Worm (Caenorhabditis elegans) whole organism, L2 larva: Measurements from ENCODE around the gene lys-6.
A peak's percentile ranks its signal among the peaks of the same experiment; 100 is the strongest.

Experiments
- C34F6.9 ChIP-seq: fragments of 150-350 bp; optimal IDR thresholded peaks from 2 replicates; lab custom pipeline; 2014; ENCODE audit warnings: missing biosample characterization, missing genetic modification characterization
- F13H6.1 ChIP-seq: sonication (generic microtip); optimal IDR thresholded peaks from 2 replicates; lab custom pipeline; 2016; ENCODE audit warnings: missing genetic modification characterization, missing compliant biosample characterization
- R02D3.7 ChIP-seq: fragments of 150-350 bp; optimal IDR thresholded peaks from 2 replicates; lab custom pipeline; 2014; ENCODE audit warnings: missing biosample characterization, missing genetic modification characterization
- Y55F3AM.14 ChIP-seq: fragments of 200-800 bp; sonication (Bioruptor generic); optimal IDR thresholded peaks from 2 replicates; lab custom pipeline; 2018; ENCODE audit warnings: mild to moderate bottlenecking, missing genetic modification characterization, missing compliant biosample characterization
- ZK546.5 ChIP-seq: sonication (generic microtip); optimal IDR thresholded peaks from 2 replicates; lab custom pipeline; 2017; ENCODE audit warnings: missing biosample characterization, missing genetic modification characterization
- alr-1 ChIP-seq: fragments of 150-350 bp; optimal IDR thresholded peaks from 2 replicates; lab custom pipeline; 2014; ENCODE audit warnings: missing biosample characterization, missing genetic modification characterization
- aly-2 ChIP-seq: fragments of 150-350 bp; optimal IDR thresholded peaks from 2 replicates; lab custom pipeline; 2014; ENCODE audit warnings: missing biosample characterization, missing genetic modification characterization
- ama-1 ChIP-seq: fragments of 150-350 bp; optimal IDR thresholded peaks from 2 replicates; lab custom pipeline; 2018; ENCODE audit warnings: inconsistent platforms
- ceh-82 ChIP-seq: fragments of 150-350 bp; optimal IDR thresholded peaks from 2 replicates; lab custom pipeline; 2014; ENCODE audit warnings: missing biosample characterization, missing genetic modification characterization
- crh-2 ChIP-seq: sonication (generic microtip); optimal IDR thresholded peaks from 2 replicates; lab custom pipeline; 2017; ENCODE audit warnings: missing biosample characterization, missing genetic modification characterization
- dmd-4 ChIP-seq: sonication (generic microtip); optimal IDR thresholded peaks from 2 replicates; lab custom pipeline; 2017; ENCODE audit warnings: missing biosample characterization, missing genetic modification characterization
- egl-27 ChIP-seq: sonication (generic microtip); optimal IDR thresholded peaks from 3 replicates; lab custom pipeline; 2017; ENCODE audit warnings: missing biosample characterization, missing genetic modification reagents, missing genetic modification characterization
- elt-1 ChIP-seq: fragments of 150-350 bp; optimal IDR thresholded peaks from 2 replicates; lab custom pipeline; 2014; ENCODE audit warnings: missing biosample characterization, missing genetic modification characterization
- fos-1 ChIP-seq: fragments of 150-350 bp; optimal IDR thresholded peaks from 2 replicates; lab custom pipeline; 2014; ENCODE audit warnings: missing biosample characterization, missing genetic modification characterization
- gmeb-1 ChIP-seq: fragments of 150-350 bp; optimal IDR thresholded peaks from 2 replicates; lab custom pipeline; 2014; ENCODE audit warnings: missing biosample characterization, missing genetic modification characterization
- lin-11 ChIP-seq: fragments of 150-350 bp; sonication (generic microtip); optimal IDR thresholded peaks from 2 replicates; lab custom pipeline; 2014; ENCODE audit warnings: missing biosample characterization, missing genetic modification characterization, inconsistent platforms, mixed read lengths
- lin-13 ChIP-seq: fragments of 150-350 bp; optimal IDR thresholded peaks from 2 replicates; lab custom pipeline; 2014; ENCODE audit warnings: missing biosample characterization, missing genetic modification reagents, missing genetic modification characterization
- lin-39 ChIP-seq: fragments of 150-350 bp; optimal IDR thresholded peaks from 2 replicates; lab custom pipeline; 2014; ENCODE audit warnings: missing biosample characterization, missing genetic modification reagents, missing genetic modification characterization
- lsy-2 ChIP-seq, 2 experiments: fragments of 150-350 bp in 1 of 2; sonication (generic microtip) in 1 of 2; optimal IDR thresholded peaks; 2 replicates each; lab custom pipeline; 2014 to 2017; ENCODE audit warnings: missing biosample characterization in 2 of 2, missing genetic modification characterization in 2 of 2
- mab-5 ChIP-seq: fragments of 150-350 bp; optimal IDR thresholded peaks from 2 replicates; lab custom pipeline; 2014; ENCODE audit warnings: missing biosample characterization, missing genetic modification characterization
- mbf-1 ChIP-seq: sonication (generic microtip); optimal IDR thresholded peaks from 2 replicates; lab custom pipeline; 2017; ENCODE audit warnings: missing biosample characterization, missing genetic modification characterization
- mdl-1 ChIP-seq, 2 experiments: fragments of 150-350 bp in 1 of 2; sonication (generic microtip) in 1 of 2; optimal IDR thresholded peaks; 2 replicates each; lab custom pipeline; 2017; ENCODE audit warnings: missing biosample characterization in 2 of 2, missing genetic modification characterization in 2 of 2
- nhr-11 ChIP-seq: fragments of 150-350 bp; optimal IDR thresholded peaks from 2 replicates; lab custom pipeline; 2014; ENCODE audit warnings: missing biosample characterization, missing genetic modification characterization
- nhr-129 ChIP-seq: fragments of 150-350 bp; optimal IDR thresholded peaks from 2 replicates; lab custom pipeline; 2014; ENCODE audit warnings: missing biosample characterization, missing genetic modification characterization
- nhr-23 ChIP-seq: fragments of 150-350 bp; optimal IDR thresholded peaks from 2 replicates; lab custom pipeline; 2014; ENCODE audit warnings: missing biosample characterization, missing genetic modification reagents, missing genetic modification characterization
- nhr-237 ChIP-seq: fragments of 150-350 bp; optimal IDR thresholded peaks from 2 replicates; lab custom pipeline; 2014; ENCODE audit warnings: missing biosample characterization, missing genetic modification characterization
- nhr-25 ChIP-seq: fragments of 150-350 bp; sonication (generic microtip); optimal IDR thresholded peaks from 3 replicates; lab custom pipeline; 2014; ENCODE audit warnings: missing biosample characterization, missing genetic modification characterization
- nhr-77 ChIP-seq: fragments of 150-350 bp; optimal IDR thresholded peaks from 2 replicates; lab custom pipeline; 2014; ENCODE audit warnings: missing biosample characterization, missing genetic modification characterization
- peb-1 ChIP-seq: fragments of 150-350 bp; optimal IDR thresholded peaks from 2 replicates; lab custom pipeline; 2014; ENCODE audit warnings: missing biosample characterization, missing genetic modification characterization
- skn-1 ChIP-seq: sonication (generic microtip); optimal IDR thresholded peaks from 2 replicates; lab custom pipeline; 2017; ENCODE audit warnings: missing biosample characterization, missing genetic modification characterization
- sma-3 ChIP-seq: sonication (generic microtip); optimal IDR thresholded peaks from 2 replicates; lab custom pipeline; 2016; ENCODE audit warnings: missing genetic modification reagents, missing genetic modification characterization, missing compliant biosample characterization
- sma-9 ChIP-seq, 2 experiments: fragments of 150-350 bp in 1 of 2; sonication (generic microtip) in 1 of 2; optimal IDR thresholded peaks; 2 replicates each; lab custom pipeline; 2014 to 2016; ENCODE audit warnings: missing genetic modification characterization in 2 of 2, mild to moderate bottlenecking in 1 of 2, missing biosample characterization in 1 of 2, missing compliant biosample characterization in 1 of 2, missing genetic modification reagents in 1 of 2, moderate library complexity in 1 of 2
- snpc-4 ChIP-seq: fragments of 150-350 bp; optimal IDR thresholded peaks from 2 replicates; lab custom pipeline; 2014; ENCODE audit warnings: missing biosample characterization, missing genetic modification characterization
- unc-55 ChIP-seq: fragments of 150-350 bp; sonication (generic microtip); optimal IDR thresholded peaks from 3 replicates; lab custom pipeline; 2014; ENCODE audit warnings: missing biosample characterization, missing genetic modification reagents, missing genetic modification characterization
- unc-62 ChIP-seq: fragments of 150-350 bp; optimal IDR thresholded peaks from 2 replicates; lab custom pipeline; 2014; ENCODE audit warnings: missing biosample characterization, missing genetic modification reagents, missing genetic modification characterization
- zag-1 ChIP-seq: fragments of 150-350 bp; optimal IDR thresholded peaks from 2 replicates; lab custom pipeline; 2014; ENCODE audit warnings: missing biosample characterization, missing genetic modification characterization
- ztf-4 ChIP-seq: fragments of 150-350 bp; optimal IDR thresholded peaks from 2 replicates; lab custom pipeline; 2014; ENCODE audit warnings: missing biosample characterization, missing genetic modification characterization

The lys-6 gene

ce11 chrIV:11636409-11636723, 8.6 kb upstream of the lys-6 start, which contains the start of gene F58B3.6 (continued):
- TF ChIP-seq R02D3.7 (no peak), ztf-4 (tag; lab: Kevin White, UChicago) (no peak), crh-2 (tag; lab: Kevin White, UChicago) (peak; percentile 19), ZK546.5 (no peak), Y55F3AM.14 (GFP tag; lab: Kevin White, UChicago) (no peak), unc-55 (GFP tag; lab: Kevin White, UChicago) (no peak), mbf-1 (tag; lab: Kevin White, UChicago) (no peak), zag-1 (no peak), lin-11 (tag; lab: Kevin White, UChicago) (no peak), snpc-4 (tag; lab: Kevin White, UChicago) (no peak), lin-13 (GFP tag; lab: Kevin White, UChicago) (no peak), mab-5 (tag; lab: Kevin White, UChicago) (no peak), nhr-77 (tag; lab: Kevin White, UChicago) (no peak), nhr-11 (tag; lab: Kevin White, UChicago) (no peak), unc-62 (GFP tag; lab: Kevin White, UChicago) (no peak), nhr-129 (peak; percentile 40), dmd-4 (no peak), alr-1 (tag; lab: Kevin White, UChicago) (no peak), nhr-23 (tag; lab: Kevin White, UChicago) (no peak), ama-1 (lab: Kevin White, UChicago) (no peak), elt-1 (no peak)

- TF ChIP-seq snpc-4 (tag; lab: Kevin White, UChicago) (no peak), ceh-82 (tag; lab: Kevin White, UChicago) (no peak), unc-62 (GFP tag; lab: Kevin White, UChicago) (no peak), nhr-129 (peak; percentile 80), lin-13 (GFP tag; lab: Kevin White, UChicago) (peak; percentile 53), C34F6.9 (tag; lab: Kevin White, UChicago) (peak; percentile 93), F13H6.1 (tag; lab: Kevin White, UChicago) (peak; percentile 56), lsy-2 (tag; optimal IDR thresholded peaks at IDR 0.05; lab: Kevin White, UChicago) (peak; percentile 51 to 86), ztf-4 (tag; lab: Kevin White, UChicago) (no peak), gmeb-1 (tag; lab: Kevin White, UChicago) (peak; percentile 48), crh-2 (tag; lab: Kevin White, UChicago) (peak; percentile 71), nhr-25 (tag; lab: Kevin White, UChicago) (peak; percentile 49), sma-3 (GFP tag; lab: Kevin White, UChicago) (peak; percentile 84), egl-27 (tag; lab: Kevin White, UChicago) (no peak), peb-1 (no peak), lin-39 (tag; lab: Kevin White, UChicago) (no peak), zag-1 (peak; percentile 10), fos-1 (tag; lab: Kevin White, UChicago) (peak; percentile 17), elt-1 (no peak), sma-9 (GFP tag; optimal IDR thresholded peaks at IDR 0.05; lab: Kevin White, UChicago) (peak; percentile 61), sma-9 (tag; optimal IDR thresholded peaks at IDR 0.05; lab: Kevin White, UChicago) (no peak), nhr-77 (tag; lab: Kevin White, UChicago) (no peak), skn-1 (tag; lab: Kevin White, UChicago) (peak; percentile 50), unc-55 (GFP tag; lab: Kevin White, UChicago) (peak; percentile 80), Y55F3AM.14 (GFP tag; lab: Kevin White, UChicago) (no peak)
Measured at ce11 chrIV:11635437-11636408, 8.0 kb upstream of the lys-6 start, which contains the start of gene mars-1. mars-1 (minus strand) TSS chrIV:11635487.

DNA sequence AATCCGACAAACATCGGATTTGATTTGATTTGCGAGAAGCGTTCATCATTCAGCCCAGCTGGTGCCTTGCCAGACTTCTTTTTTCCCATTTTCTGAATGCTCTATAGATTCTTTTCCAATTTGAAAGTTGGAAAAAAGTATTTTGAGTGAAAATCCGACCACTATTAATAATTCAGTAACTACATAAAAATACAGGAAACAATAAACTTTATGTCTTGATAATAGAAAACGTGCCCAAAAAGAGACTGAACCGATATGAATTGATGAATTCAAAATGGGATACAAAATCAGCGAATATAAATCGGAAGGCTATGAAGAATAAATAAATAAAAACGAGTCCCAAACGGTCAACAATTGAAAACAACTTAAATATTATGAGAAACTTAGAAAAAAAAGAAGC, 4.0 kb upstream of the lys-6 start, which contains the start of gene F58B3.4:
Gene F58B3.4 (minus strand): TSS at position 101 of the 400 bp plus-strand sequence.
- no peak for TF ChIP-seq nhr-11 (tag; lab: Kevin White, UChicago)
- no peak for TF ChIP-seq nhr-237 (tag; lab: Kevin White, UChicago)
- TF ChIP-seq unc-62 (GFP tag; lab: Kevin White, UChicago), result no peak
- TF ChIP-seq dmd-4, result no peak
- TF ChIP-seq fos-1 (tag; lab: Kevin White, UChicago), result no peak
- TF ChIP-seq sma-3 (GFP tag; lab: Kevin White, UChicago), result no peak
- no peak for TF ChIP-seq mdl-1 (tag; optimal IDR thresholded peaks at IDR 0.05; lab: Kevin White, UChicago)
- no peak for TF ChIP-seq aly-2 (tag; lab: Kevin White, UChicago)
